Worm (Caenorhabditis elegans) whole organism, young adult: ENCODE measurements around the gene F32E10.8.

Source experiments
- Y53G8AR.9 ChIP-seq: fragments of 200-800 bp; sonication (Bioruptor generic); conservative IDR thresholded peaks from 2 replicates; pipeline ENCODE4 v1.3.6; 2022; ENCODE audit warnings: missing genetic modification reagents, missing genetic modification characterization, missing compliant biosample characterization
- ama-1 ChIP-seq, 3 experiments: fragments of 150-350 bp in 1 of 3; sonication (generic microtip) in 2 of 3; optimal IDR thresholded peaks; 2 replicates each; lab custom pipeline; 2014 to 2018; ENCODE audit warnings: missing biosample characterization in 2 of 3, missing genetic modification characterization in 2 of 3, missing genetic modification reagents in 2 of 3
- attf-6 ChIP-seq: fragments of 200-800 bp; sonication (Bioruptor generic); IDR thresholded peaks from 2 replicates; pipeline ENCODE4 v1.3.6; 2022; ENCODE audit warnings: missing genetic modification reagents, missing genetic modification characterization, missing compliant biosample characterization
- dpl-1 ChIP-seq: fragments of 150-350 bp; optimal IDR thresholded peaks from 2 replicates; lab custom pipeline; 2014; ENCODE audit warnings: missing biosample characterization, missing genetic modification reagents, missing genetic modification characterization
- nhr-27 ChIP-seq: fragments of 200-800 bp; sonication (Bioruptor generic); optimal IDR thresholded peaks from 2 replicates; lab custom pipeline; 2018; ENCODE audit warnings: mild to moderate bottlenecking, missing genetic modification characterization, moderate library complexity, missing compliant biosample characterization
- pha-4 ChIP-seq: fragments of 150-350 bp; sonication (generic microtip); optimal IDR thresholded peaks from 2 replicates; lab custom pipeline; 2014; ENCODE audit warnings: missing biosample characterization, missing genetic modification reagents, missing genetic modification characterization
- sea-2 ChIP-seq: fragments of 200-800 bp; sonication (Bioruptor generic); IDR thresholded peaks from 2 replicates; pipeline ENCODE4 v1.3.6; 2022; ENCODE audit warnings: missing genetic modification characterization, missing compliant biosample characterization
- tbx-9 ChIP-seq: sonication (generic microtip); optimal IDR thresholded peaks from 2 replicates; lab custom pipeline; 2016; ENCODE audit warnings: borderline replicate concordance, missing genetic modification characterization, inconsistent platforms, missing compliant biosample characterization
- unc-62 ChIP-seq: fragments of 150-350 bp; optimal IDR thresholded peaks from 2 replicates; lab custom pipeline; 2014; ENCODE audit warnings: missing biosample characterization, missing genetic modification reagents, missing genetic modification characterization
- zfh-2 ChIP-seq: fragments of 200-800 bp; sonication (Bioruptor generic); conservative IDR thresholded peaks from 2 replicates; pipeline ENCODE4 v1.3.6; 2022; ENCODE audit warnings: missing genetic modification reagents, missing genetic modification characterization, missing compliant biosample characterization

DNA sequence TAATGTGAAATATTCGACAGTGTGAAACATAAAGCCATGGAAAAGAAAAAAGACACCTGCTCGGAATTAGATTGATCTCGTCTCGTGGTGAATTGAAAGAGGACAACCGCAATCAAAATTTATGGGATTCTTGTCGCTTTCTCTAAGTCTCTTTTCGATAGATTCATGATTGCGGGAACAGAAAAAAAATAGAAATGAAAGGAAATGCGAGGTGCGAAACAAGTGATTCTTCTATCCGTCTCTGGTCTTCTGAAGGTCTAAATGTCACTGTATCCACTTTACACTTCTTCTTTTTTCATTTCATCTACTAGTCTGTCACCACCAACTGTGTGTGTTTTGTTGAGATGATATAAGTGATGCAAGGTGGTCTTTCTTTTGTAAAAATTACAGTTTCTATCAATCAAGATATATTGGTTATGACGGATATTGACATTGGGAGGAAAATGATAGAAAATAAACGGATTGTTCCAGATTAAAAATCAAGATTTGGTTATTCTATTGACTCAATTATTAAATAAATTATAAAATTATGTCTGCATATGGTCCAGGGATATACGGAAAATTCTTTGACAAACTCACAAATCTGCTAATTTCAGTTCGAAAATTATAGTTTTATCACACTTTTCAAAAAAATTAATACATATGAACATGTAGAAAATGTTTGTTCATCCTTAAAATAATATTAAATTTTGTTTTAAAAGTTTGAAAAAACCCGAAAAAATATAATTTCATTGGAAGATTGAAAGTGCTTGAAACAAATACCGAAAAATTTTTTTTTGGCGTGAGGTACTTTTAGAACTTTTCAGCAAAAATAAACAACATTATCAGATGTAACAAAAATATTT, 37.0 kb upstream of the F32E10.8 start:
- TF ChIP-seq nhr-27 (no peak), dpl-1 (no peak), tbx-9 (tag; lab: Kevin White, UChicago) (no peak), pha-4 (tag; lab: Kevin White, UChicago) (no peak), ama-1 (optimal IDR thresholded peaks at IDR 0.05; lab: Kevin White, UChicago) (no peak), ama-1 (GFP tag; optimal IDR thresholded peaks at IDR 0.05; lab: Kevin White, UChicago) (no peak), unc-62 (GFP tag; lab: Kevin White, UChicago) (no peak), attf-6 (GFP tag; lab: Robert Waterston, UW) (no peak), Y53G8AR.9 (no peak), sea-2 (GFP tag; lab: Robert Waterston, UW) (no peak), zfh-2 (GFP tag; lab: Robert Waterston, UW) (no peak)
